Worm (Caenorhabditis elegans): Measurements from ENCODE around the gene T03F7.7.

DNA sequence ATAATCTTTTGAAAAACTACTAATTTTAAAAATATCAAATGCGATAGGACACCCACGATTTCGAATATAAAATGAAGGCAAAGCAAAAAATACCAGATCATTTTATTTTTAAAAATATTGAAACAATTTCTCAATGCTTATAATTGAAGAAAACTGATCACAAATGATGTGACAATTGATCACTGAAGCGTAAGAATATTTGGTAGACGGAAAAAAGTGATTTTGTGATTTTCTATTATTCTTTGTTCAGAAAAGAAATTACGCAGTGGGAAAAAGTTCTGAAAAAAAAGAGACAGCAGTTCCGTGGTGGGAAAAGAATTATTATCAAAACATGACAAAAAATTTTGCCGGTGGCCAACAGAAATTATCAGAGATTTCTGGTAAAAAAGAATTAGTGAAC is 12.6 kb upstream of the T03F7.7 start, which contains the start of gene T03F7.5:
- no peak for TF ChIP-seq elt-3 (tag; optimal IDR thresholded peaks at IDR 0.05)
- no peak for TF ChIP-seq nhr-11 (tag; optimal IDR thresholded peaks at IDR 0.05)
- TF ChIP-seq fkh-2 (tag; optimal IDR thresholded peaks at IDR 0.05), result no peak
- TF ChIP-seq tbx-2 (tag; optimal IDR thresholded peaks at IDR 0.05), result no peak
- TF ChIP-seq ztf-11 (tag; optimal IDR thresholded peaks at IDR 0.05), result no peak
